Worm (Caenorhabditis elegans): ENCODE results near the gene cnc-11.

DNA sequence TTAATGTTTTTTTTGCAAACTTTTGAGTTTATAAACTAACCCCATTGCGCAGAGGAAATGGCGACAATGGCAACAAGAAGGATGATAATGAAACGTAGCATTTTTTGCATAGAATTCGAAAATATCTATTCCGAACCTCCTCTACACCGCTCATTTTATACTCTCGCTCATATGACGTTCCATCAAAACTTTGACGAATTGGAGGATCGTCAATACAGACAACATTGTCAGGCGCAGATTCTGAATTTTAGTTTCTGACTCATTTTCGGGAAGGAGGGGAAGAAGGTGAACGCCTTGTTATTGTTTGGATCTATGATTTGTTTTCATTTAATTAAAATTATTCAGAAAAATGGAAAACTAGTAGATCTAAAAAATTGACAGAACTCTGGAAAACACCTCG, 2.0 kb downstream of the cnc-11 start, which contains the start of gene cnc-1:
- TF ChIP-seq ztf-23 (GFP tag; IDR thresholded peaks at IDR 0.05) (no peak), klf-2 (GFP tag; conservative IDR thresholded peaks at IDR 0.05) (no peak), ref-1 (GFP tag; conservative IDR thresholded peaks at IDR 0.05) (no peak), cog-1 (tag; optimal IDR thresholded peaks at IDR 0.05) (no peak), tab-1 (GFP tag; IDR thresholded peaks at IDR 0.05) (no peak)

Data from whole organism, midembryonic.